Worm (Caenorhabditis elegans): ENCODE results near the gene fipr-10.

fipr-10 gene

DNA sequence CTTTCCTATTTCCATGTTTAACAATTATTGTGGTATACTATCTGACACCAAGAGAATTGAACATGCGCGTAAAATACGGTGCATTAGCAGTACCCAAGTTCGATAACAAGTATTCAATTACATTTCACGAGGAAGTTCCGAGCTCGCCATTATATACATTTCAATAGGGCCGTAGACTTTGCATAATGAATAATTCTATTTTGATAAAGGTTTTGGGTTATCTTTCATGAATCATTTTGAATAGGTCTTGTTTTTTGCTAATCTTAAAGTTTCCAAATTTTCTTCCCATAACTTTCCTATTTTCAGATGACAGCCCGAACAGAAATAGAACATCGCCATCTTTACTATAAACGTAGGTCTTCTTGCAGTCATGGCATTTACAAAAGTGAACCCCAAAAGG, 12.3 kb downstream of the fipr-10 start, which contains the start of gene C50H2.13:
Gene C50H2.13, plus strand, starts transcription at position 301 of the 400 bp plus-strand sequence.
- TF ChIP-seq hlh-17 (GFP tag; optimal IDR thresholded peaks at IDR 0.05; ENCODE audit: borderline replicate concordance) (no peak), swsn-7 (tag; optimal IDR thresholded peaks at IDR 0.05) (no peak), unc-130 (tag; optimal IDR thresholded peaks at IDR 0.05) (no peak), ama-1 (optimal IDR thresholded peaks at IDR 0.05) (no peak), lir-3 (tag; optimal IDR thresholded peaks at IDR 0.05; ENCODE audit: poor library complexity) (no peak), ceh-88 (GFP tag; IDR thresholded peaks at IDR 0.05) (no peak)

DNA sequence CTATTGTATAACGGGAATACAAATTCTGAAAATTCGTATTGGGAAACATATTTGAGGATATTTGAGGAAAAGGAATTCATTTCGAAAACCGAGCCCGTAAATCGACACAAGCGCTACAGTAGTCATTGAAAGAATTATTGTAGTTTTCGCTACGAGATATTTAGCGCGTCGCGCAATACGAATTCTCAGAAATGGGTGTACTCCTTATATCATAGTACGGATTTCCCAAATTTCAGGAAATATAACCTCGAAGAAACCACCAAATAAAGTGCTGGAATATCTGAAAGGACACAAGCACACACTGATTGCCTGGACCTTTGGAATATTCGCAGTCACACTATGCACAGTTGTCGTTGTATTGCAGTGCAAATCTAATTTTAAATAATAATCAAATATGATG, 13.4 kb downstream of the fipr-10 start:
- no peak for TF ChIP-seq dsc-1 (tag; optimal IDR thresholded peaks at IDR 0.05)
- TF ChIP-seq ama-1 (optimal IDR thresholded peaks at IDR 0.05), result no peak
- TF ChIP-seq C04F5.9 (tag; optimal IDR thresholded peaks at IDR 0.05), result no peak
- TF ChIP-seq grh-1 (GFP tag; IDR thresholded peaks at IDR 0.05), result no peak
- no peak for TF ChIP-seq efl-1 (optimal IDR thresholded peaks at IDR 0.05)
- TF ChIP-seq efl-1 (GFP tag; optimal IDR thresholded peaks at IDR 0.05 in 1 of 2), result peak in 1 of 2 experiments; percentile 34

DNA sequence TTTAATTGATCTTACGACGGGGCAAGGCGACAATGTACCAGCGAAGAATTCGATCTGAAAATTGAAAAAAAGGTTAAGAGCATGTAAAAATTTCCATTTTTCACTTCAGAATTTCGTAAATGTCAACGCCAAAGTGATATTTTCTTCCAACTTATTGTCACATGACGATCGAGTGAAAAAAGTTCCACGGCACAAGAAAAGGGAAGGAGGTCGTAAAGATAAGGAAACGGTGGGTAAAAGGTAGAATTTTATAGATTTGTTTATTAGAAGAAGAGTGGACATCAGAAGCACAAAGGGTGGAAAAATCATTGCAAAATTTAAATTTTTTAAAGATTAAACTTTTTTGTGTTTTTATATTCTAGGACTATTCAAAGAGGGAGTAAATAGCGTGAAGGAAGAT, 14.0 kb downstream of the fipr-10 start:
- TF ChIP-seq lin-35 (GFP tag; optimal IDR thresholded peaks at IDR 0.05) (peak in 1 of 2 experiments; percentile 28), elt-2 (tag; optimal IDR thresholded peaks at IDR 0.05) (peak; percentile 73), ceh-82 (tag; optimal IDR thresholded peaks at IDR 0.05) (no peak)

DNA sequence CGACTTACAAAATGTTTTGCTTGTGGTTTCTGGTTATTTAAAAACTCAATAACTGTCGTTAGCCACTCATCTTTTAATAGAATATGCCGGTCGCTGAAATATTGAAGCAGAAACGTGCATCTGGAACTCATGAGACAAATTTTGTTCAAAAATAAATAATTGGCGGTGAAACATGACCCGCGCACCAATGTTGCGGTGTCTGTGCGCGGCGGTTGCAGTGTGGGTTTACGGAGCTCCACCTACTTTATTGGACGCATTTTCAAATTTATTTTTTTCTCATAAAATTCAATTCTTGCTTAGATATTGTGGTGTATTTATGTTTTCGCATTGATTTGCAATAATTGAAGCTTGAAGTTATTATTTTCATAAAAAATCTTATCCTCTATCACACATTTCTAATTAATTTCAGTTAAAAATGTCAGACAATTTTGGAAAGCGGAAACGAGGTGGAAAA, 16.7 kb downstream of the fipr-10 start, which contains the start of the genes rmh-2 and suds-3:
Gene rmh-2, minus strand, starts transcription at position 164 of the 454 bp plus-strand sequence.
Gene suds-3, plus strand, starts transcription at position 404 of the 454 bp plus-strand sequence.
- TF ChIP-seq F16B12.6 (tag; optimal IDR thresholded peaks at IDR 0.05), result no peak
- peak; percentile 11 for TF ChIP-seq dsc-1 (tag; optimal IDR thresholded peaks at IDR 0.05)
- no peak for TF ChIP-seq grh-1 (GFP tag; IDR thresholded peaks at IDR 0.05)
- TF ChIP-seq egl-27 (tag; optimal IDR thresholded peaks at IDR 0.05), result no peak
- no peak for TF ChIP-seq ces-1 (GFP tag; optimal IDR thresholded peaks at IDR 0.05)
- TF ChIP-seq lin-15B (tag; optimal IDR thresholded peaks at IDR 0.05), result peak; percentile 39
- TF ChIP-seq aly-2 (tag; optimal IDR thresholded peaks at IDR 0.05), result no peak
- TF ChIP-seq efl-1 (optimal IDR thresholded peaks at IDR 0.05), result peak; percentile 60 to 85
- peak; percentile 78 to 98 for TF ChIP-seq efl-1 (GFP tag; optimal IDR thresholded peaks at IDR 0.05 in 1 of 2)
- no peak for TF ChIP-seq nhr-12 (tag; optimal IDR thresholded peaks at IDR 0.05)
- TF ChIP-seq fos-1 (tag; optimal IDR thresholded peaks at IDR 0.05), result no peak
- TF ChIP-seq snpc-4 (tag; optimal IDR thresholded peaks at IDR 0.05), result no peak
- TF ChIP-seq dpl-1 (GFP tag; optimal IDR thresholded peaks at IDR 0.05), result peak; percentile 72 to 87 (median 82)
- TF ChIP-seq ama-1 (optimal IDR thresholded peaks at IDR 0.05), result no peak
- peak; percentile 20 for TF ChIP-seq swsn-7 (tag; optimal IDR thresholded peaks at IDR 0.05)
- TF ChIP-seq sup-37 (GFP tag; optimal IDR thresholded peaks at IDR 0.05), result no peak
- TF ChIP-seq ceh-90 (tag; optimal IDR thresholded peaks at IDR 0.05), result no peak
- TF ChIP-seq C04F5.9 (tag; optimal IDR thresholded peaks at IDR 0.05), result no peak
- peak in 1 of 2 experiments; percentile 69 for TF ChIP-seq lsy-2 (tag; optimal IDR thresholded peaks at IDR 0.05)
- TF ChIP-seq ets-5 (GFP tag; IDR thresholded peaks at IDR 0.05), result no peak
- peak; percentile 26 for TF ChIP-seq xbp-1 (tag; optimal IDR thresholded peaks at IDR 0.05)
- TF ChIP-seq ztf-11 (tag; optimal IDR thresholded peaks at IDR 0.05), result no peak
- no peak for TF ChIP-seq Y116A8C.19 (tag; optimal IDR thresholded peaks at IDR 0.05; ENCODE audit: borderline replicate concordance)
- TF ChIP-seq isw-1 (GFP tag; IDR thresholded peaks at IDR 0.05), result no peak
- TF ChIP-seq mef-2 (tag; optimal IDR thresholded peaks at IDR 0.05), result no peak
- no peak for TF ChIP-seq tbx-2 (tag; optimal IDR thresholded peaks at IDR 0.05)
- no peak for TF ChIP-seq fkh-8 (tag; optimal IDR thresholded peaks at IDR 0.05)
- peak; percentile 50 for TF ChIP-seq nhr-71 (tag; optimal IDR thresholded peaks at IDR 0.05)
- no peak for TF ChIP-seq ceh-63 (GFP tag; optimal IDR thresholded peaks at IDR 0.05)
- peak; percentile 69 to 92 for TF ChIP-seq lin-35 (GFP tag; optimal IDR thresholded peaks at IDR 0.05)
- TF ChIP-seq ceh-82 (tag; optimal IDR thresholded peaks at IDR 0.05), result peak in 1 of 3 experiments; percentile 9
- no peak for TF ChIP-seq ceh-88 (GFP tag; IDR thresholded peaks at IDR 0.05)
- no peak for TF ChIP-seq jun-1 (tag; optimal IDR thresholded peaks at IDR 0.05)
- TF ChIP-seq unc-130 (tag; optimal IDR thresholded peaks at IDR 0.05), result peak; percentile 9
- no peak for TF ChIP-seq zag-1 (tag; optimal IDR thresholded peaks at IDR 0.05)
- TF ChIP-seq nhr-77 (tag; optimal IDR thresholded peaks at IDR 0.05), result no peak
- TF ChIP-seq nhr-85 (tag), result no peak
- TF ChIP-seq pag-3 (tag; optimal IDR thresholded peaks at IDR 0.05; ENCODE audit: borderline replicate concordance, insufficient read depth), result no peak
- TF ChIP-seq mdl-1 (tag; optimal IDR thresholded peaks at IDR 0.05), result peak in 1 of 2 experiments; percentile 16
- TF ChIP-seq elt-2 (tag; optimal IDR thresholded peaks at IDR 0.05), result no peak
- peak; percentile 1 for TF ChIP-seq blmp-1 (tag; optimal IDR thresholded peaks at IDR 0.05)
- TF ChIP-seq nhr-237 (tag; optimal IDR thresholded peaks at IDR 0.05), result no peak
- peak; percentile 31 for TF ChIP-seq nhr-20 (tag; optimal IDR thresholded peaks at IDR 0.05)

All from whole organism, L1 larva.